Worm (Caenorhabditis elegans) whole organism, midembryonic: Measurements from ENCODE around the gene ncr-2.

Experiments used
- ref-1 ChIP-seq: fragments of 200-800 bp; sonication (Bioruptor generic); conservative IDR thresholded peaks from 2 replicates; pipeline ENCODE4 v1.3.6; 2022; ENCODE audit warnings: missing genetic modification reagents, missing genetic modification characterization, missing compliant biosample characterization
- ztf-29 ChIP-seq: fragments of 200-800 bp; sonication (Bioruptor generic); IDR thresholded peaks from 2 replicates; pipeline ENCODE4 v1.3.6; 2022; ENCODE audit warnings: missing genetic modification reagents, missing genetic modification characterization, missing compliant biosample characterization

DNA sequence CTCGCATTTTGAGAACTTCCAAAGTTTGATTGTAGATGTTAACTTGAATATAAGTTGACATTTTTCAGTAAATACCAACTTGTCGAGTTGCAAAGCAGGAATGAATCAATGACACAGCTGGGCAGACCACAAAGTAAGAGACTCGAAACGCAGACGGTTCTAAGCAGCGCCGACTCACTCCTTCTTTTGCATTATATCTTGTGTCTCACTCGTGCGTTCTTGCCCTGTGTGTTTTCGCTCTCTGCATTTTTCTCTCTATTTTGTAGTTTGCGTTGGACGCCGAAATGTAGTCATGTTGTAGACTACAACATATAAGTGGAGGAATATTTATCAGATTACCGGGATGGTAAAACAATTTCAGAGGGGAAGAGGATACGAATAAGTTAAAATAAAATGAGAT lies 15.3 kb upstream of the ncr-2 start, which contains the start of gene C02F5.12:
- no peak for TF ChIP-seq ref-1 (GFP tag; lab: Robert Waterston, UW)
- TF ChIP-seq ztf-29 (GFP tag; lab: Robert Waterston, UW) = no peak
